Worm (Caenorhabditis elegans) whole organism, L2 larva: Measurements from ENCODE around the gene srh-282.

Experiments used
- unc-39 ChIP-seq: fragments of 150-350 bp; optimal IDR thresholded peaks from 2 replicates; lab custom pipeline; 2014; ENCODE audit warnings: missing biosample characterization, missing genetic modification characterization
- unc-62 ChIP-seq: fragments of 150-350 bp; optimal IDR thresholded peaks from 2 replicates; lab custom pipeline; 2014; ENCODE audit warnings: missing biosample characterization, missing genetic modification reagents, missing genetic modification characterization
- ztf-4 ChIP-seq: fragments of 150-350 bp; optimal IDR thresholded peaks from 2 replicates; lab custom pipeline; 2014; ENCODE audit warnings: missing biosample characterization, missing genetic modification characterization

DNA sequence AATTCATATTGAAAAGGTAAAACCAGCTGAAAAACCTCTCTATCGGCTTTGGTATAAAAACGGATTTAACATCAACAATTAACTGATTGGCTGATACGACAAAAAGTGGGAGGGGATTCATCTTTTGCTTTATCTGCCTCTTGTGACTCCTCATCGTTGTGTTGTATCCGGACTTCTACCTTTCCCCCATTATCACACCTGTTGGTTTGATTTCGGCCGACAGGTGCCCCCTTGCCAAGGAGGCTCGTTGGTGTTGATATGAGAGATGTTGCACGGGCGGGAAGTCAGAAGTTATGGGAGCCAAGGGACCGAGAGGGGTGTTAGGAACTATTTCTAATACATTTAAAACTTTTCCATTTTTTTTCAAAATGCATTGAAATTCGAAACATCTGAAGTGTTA, 41.3 kb upstream of the srh-282 start:
- TF ChIP-seq unc-62 (GFP tag; lab: Kevin White, UChicago) (no peak), unc-39 (tag; lab: Kevin White, UChicago) (no peak), ztf-4 (tag; lab: Kevin White, UChicago) (no peak)
